Fruit fly (Drosophila melanogaster) whole organism, embryonic: ENCODE results near the gene Tango5.

ENCODE experiments used
- CG11456 ChIP-seq: fragments of 200-800 bp; sonication (Bioruptor generic); IDR thresholded peaks from 3 replicates; pipeline ENCODE4 v1.3.6; 2022; ENCODE audit warnings: missing biosample characterization, missing genetic modification characterization
- CG13296 ChIP-seq: fragments of 200-800 bp; sonication (Bioruptor generic); optimal IDR thresholded peaks from 3 replicates; lab custom pipeline; 2018; ENCODE audit warnings: missing biosample characterization, mild to moderate bottlenecking, missing genetic modification characterization
- CG17612 ChIP-seq: fragments of 200-800 bp; sonication (Bioruptor generic); IDR thresholded peaks from 2 replicates; pipeline ENCODE4 v1.3.6; 2022; ENCODE audit warnings: missing biosample characterization, missing genetic modification characterization
- CG18764 ChIP-seq: fragments of 200-800 bp; sonication (Bioruptor generic); optimal IDR thresholded peaks from 3 replicates; lab custom pipeline; 2016; ENCODE audit warnings: missing biosample characterization, missing genetic modification characterization
- CG30020 ChIP-seq: fragments of 200-800 bp; optimal IDR thresholded peaks from 2 replicates; lab custom pipeline; 2019; ENCODE audit warnings: missing biosample characterization, mild to moderate bottlenecking, missing genetic modification characterization, moderate library complexity
- CG32532 ChIP-seq: fragments of 200-800 bp; sonication (Bioruptor generic); IDR thresholded peaks from 2 replicates; pipeline ENCODE4 v1.3.6; 2022; ENCODE audit warnings: missing biosample characterization, missing genetic modification characterization
- CG4328 ChIP-seq: fragments of 200-800 bp; sonication (Bioruptor generic); optimal IDR thresholded peaks from 3 replicates; lab custom pipeline; 2017; ENCODE audit warnings: missing biosample characterization, missing genetic modification reagents, missing genetic modification characterization
- CG6654 ChIP-seq: fragments of 200-800 bp; sonication (Bioruptor generic); optimal IDR thresholded peaks from 2 replicates; lab custom pipeline; 2017; ENCODE audit warnings: missing biosample characterization, mild to moderate bottlenecking, missing genetic modification characterization
- CG8281 ChIP-seq: fragments of 200-800 bp; sonication (Bioruptor generic); optimal IDR thresholded peaks from 2 replicates; lab custom pipeline; 2018; ENCODE audit warnings: missing biosample characterization, mild to moderate bottlenecking, missing genetic modification characterization, moderate library complexity
- Camta ChIP-seq: fragments of 200-800 bp; sonication (Bioruptor generic); optimal IDR thresholded peaks from 2 replicates; lab custom pipeline; 2016; ENCODE audit warnings: missing biosample characterization, missing genetic modification characterization
- D19A ChIP-seq: fragments of 200-800 bp; optimal IDR thresholded peaks from 3 replicates; lab custom pipeline; 2019; ENCODE audit warnings: missing biosample characterization, mild to moderate bottlenecking, missing genetic modification characterization, moderate library complexity
- Fer3 ChIP-seq: fragments of 200-800 bp; sonication (Bioruptor generic); optimal IDR thresholded peaks from 2 replicates; lab custom pipeline; 2018; ENCODE audit warnings: missing biosample characterization, mild to moderate bottlenecking, missing genetic modification characterization, moderate library complexity
- HLH4C ChIP-seq: fragments of 200-800 bp; sonication (Bioruptor generic); IDR thresholded peaks from 3 replicates; pipeline ENCODE4 v1.3.6; 2022; ENCODE audit warnings: missing biosample characterization, missing genetic modification characterization; ENCODE audit not compliant: partially characterized antibody
- HLH54F ChIP-seq: fragments of 200-800 bp; sonication (Bioruptor generic); optimal IDR thresholded peaks from 3 replicates; lab custom pipeline; 2016; ENCODE audit warnings: missing biosample characterization, missing genetic modification characterization
- HmgD ChIP-seq: fragments of 200-800 bp; sonication (Bioruptor generic); optimal IDR thresholded peaks from 3 replicates; lab custom pipeline; 2016; ENCODE audit warnings: missing biosample characterization, missing genetic modification characterization
- Hr3 ChIP-seq: fragments of 200-800 bp; sonication (Bioruptor generic); optimal IDR thresholded peaks from 3 replicates; lab custom pipeline; 2016; ENCODE audit warnings: missing biosample characterization, missing genetic modification characterization
- Hsf ChIP-seq: fragments of 200-800 bp; sonication (Bioruptor generic); optimal IDR thresholded peaks from 3 replicates; lab custom pipeline; 2016; ENCODE audit warnings: missing biosample characterization, missing genetic modification characterization
- Kr ChIP-seq: fragments of 200-800 bp; sonication (Bioruptor generic); optimal IDR thresholded peaks from 2 replicates; lab custom pipeline; 2017; ENCODE audit warnings: missing biosample characterization, mild to moderate bottlenecking, missing genetic modification characterization
- Lpt ChIP-seq: fragments of >200 bp; optimal IDR thresholded peaks from 2 replicates; lab custom pipeline; 2018; ENCODE audit warnings: missing biosample characterization, missing genetic modification characterization
- NC2α ChIP-seq: fragments of 200-800 bp; sonication (Bioruptor generic); optimal IDR thresholded peaks from 2 replicates; lab custom pipeline; 2016; ENCODE audit warnings: missing biosample characterization, missing genetic modification characterization
- NC2β ChIP-seq: fragments of 200-800 bp; sonication (Bioruptor generic); optimal IDR thresholded peaks from 2 replicates; lab custom pipeline; 2016; ENCODE audit warnings: missing biosample characterization, missing genetic modification characterization
- Nf-YA ChIP-seq: fragments of 200-800 bp; sonication (Bioruptor generic); IDR thresholded peaks from 2 replicates; pipeline ENCODE4 v1.3.6; 2022; ENCODE audit warnings: missing biosample characterization, missing genetic modification characterization
- NfI ChIP-seq: fragments of 200-800 bp; sonication (Bioruptor generic); optimal IDR thresholded peaks from 3 replicates; lab custom pipeline; 2018; ENCODE audit warnings: missing biosample characterization, mild to moderate bottlenecking, missing genetic modification characterization, moderate library complexity
- ab ChIP-seq: fragments of 200-800 bp; sonication (Bioruptor generic); optimal IDR thresholded peaks from 2 replicates; lab custom pipeline; 2016; ENCODE audit warnings: missing biosample characterization, missing genetic modification characterization
- ac ChIP-seq: fragments of 200-800 bp; sonication (Bioruptor generic); optimal IDR thresholded peaks from 3 replicates; lab custom pipeline; 2017; ENCODE audit warnings: missing biosample characterization, mild to moderate bottlenecking, missing genetic modification characterization
- amos ChIP-seq: fragments of 200-800 bp; sonication (Bioruptor generic); IDR thresholded peaks from 2 replicates; pipeline ENCODE4 v1.3.6; 2022; ENCODE audit warnings: missing biosample characterization, missing genetic modification characterization; ENCODE audit not compliant: partially characterized antibody
- aop ChIP-seq: fragments of 200-800 bp; sonication (Bioruptor generic); IDR thresholded peaks from 2 replicates; pipeline ENCODE4 v1.3.6; 2022; ENCODE audit warnings: missing biosample characterization, missing genetic modification characterization
- ap ChIP-seq: fragments of 200-800 bp; sonication (Bioruptor generic); IDR thresholded peaks from 2 replicates; pipeline ENCODE4 v1.3.6; 2022; ENCODE audit warnings: missing biosample characterization, missing genetic modification characterization
- bigmax ChIP-seq: fragments of 200-800 bp; sonication (Bioruptor generic); optimal IDR thresholded peaks from 2 replicates; lab custom pipeline; 2018; ENCODE audit warnings: missing biosample characterization, mild to moderate bottlenecking, missing genetic modification characterization
- btn ChIP-seq: fragments of 200-800 bp; sonication (Bioruptor generic); optimal IDR thresholded peaks from 2 replicates; lab custom pipeline; 2016; ENCODE audit warnings: missing biosample characterization, missing genetic modification characterization
- cg ChIP-seq: fragments of 200-800 bp; sonication (Bioruptor generic); optimal IDR thresholded peaks from 3 replicates; lab custom pipeline; 2019; ENCODE audit warnings: missing biosample characterization, mild to moderate bottlenecking, missing genetic modification characterization, moderate library complexity
- chif ChIP-seq, 2 experiments: fragments of 200-800 bp; sonication (Bioruptor generic); optimal IDR thresholded peaks; 3 replicates each; lab custom pipeline; 2016; ENCODE audit warnings: missing biosample characterization in 2 of 2, missing genetic modification characterization in 2 of 2
- da ChIP-seq: fragments of 200-800 bp; sonication (Bioruptor generic); optimal IDR thresholded peaks from 2 replicates; lab custom pipeline; 2016; ENCODE audit warnings: missing biosample characterization, missing genetic modification characterization
- dan ChIP-seq: fragments of 200-800 bp; sonication (Bioruptor generic); IDR thresholded peaks from 2 replicates; pipeline ENCODE4 v1.3.6; 2022; ENCODE audit warnings: missing biosample characterization, missing genetic modification characterization
- emc ChIP-seq: fragments of 200-800 bp; sonication (Bioruptor generic); optimal IDR thresholded peaks from 2 replicates; lab custom pipeline; 2016; ENCODE audit warnings: missing biosample characterization, missing genetic modification characterization
- ems ChIP-seq: fragments of 200-800 bp; sonication (Bioruptor generic); optimal IDR thresholded peaks from 3 replicates; lab custom pipeline; 2016; ENCODE audit warnings: missing biosample characterization, missing genetic modification characterization
- fd96Cb ChIP-seq: fragments of 200-800 bp; sonication (Bioruptor generic); optimal IDR thresholded peaks from 2 replicates; lab custom pipeline; 2018; ENCODE audit warnings: missing biosample characterization, mild to moderate bottlenecking, missing genetic modification characterization, moderate library complexity
- ftz-f1 ChIP-seq: fragments of 200-800 bp; sonication (Bioruptor generic); optimal IDR thresholded peaks from 2 replicates; lab custom pipeline; 2016; ENCODE audit warnings: missing biosample characterization, missing genetic modification characterization
- fu2 ChIP-seq: fragments of 200-800 bp; sonication (Bioruptor generic); optimal IDR thresholded peaks from 2 replicates; lab custom pipeline; 2016; ENCODE audit warnings: missing biosample characterization, missing genetic modification characterization
- gt ChIP-seq: fragments of 200-800 bp; sonication (Bioruptor generic); IDR thresholded peaks from 2 replicates; pipeline ENCODE4 v1.3.6; 2022; ENCODE audit warnings: missing biosample characterization, missing genetic modification characterization
- peb ChIP-seq: fragments of 200-800 bp; sonication (Bioruptor generic); IDR thresholded peaks from 2 replicates; pipeline ENCODE4 v1.3.6; 2022; ENCODE audit warnings: missing biosample characterization, missing genetic modification characterization
- row ChIP-seq: fragments of 200-800 bp; sonication (Bioruptor generic); IDR thresholded peaks from 3 replicates; pipeline ENCODE4 v1.3.6; 2022; ENCODE audit warnings: missing biosample characterization, missing genetic modification characterization
- scrt ChIP-seq: fragments of 200-800 bp; sonication (Bioruptor generic); optimal IDR thresholded peaks from 2 replicates; lab custom pipeline; 2018; ENCODE audit warnings: missing biosample characterization, mild to moderate bottlenecking, missing genetic modification characterization, moderate library complexity
- seq ChIP-seq: fragments of 200-800 bp; sonication (Bioruptor generic); IDR thresholded peaks from 2 replicates; pipeline ENCODE4 v1.3.6; 2022; ENCODE audit warnings: missing biosample characterization, missing genetic modification characterization
- slbo ChIP-seq: fragments of 200-800 bp; sonication (Bioruptor generic); IDR thresholded peaks from 2 replicates; pipeline ENCODE4 v1.3.6; 2022; ENCODE audit warnings: missing biosample characterization, missing genetic modification characterization
- slp2 ChIP-seq: fragments of 200-800 bp; sonication (Bioruptor generic); optimal IDR thresholded peaks from 2 replicates; lab custom pipeline; 2016; ENCODE audit warnings: missing biosample characterization, missing genetic modification characterization
- tap ChIP-seq: fragments of 200-800 bp; optimal IDR thresholded peaks from 3 replicates; lab custom pipeline; 2019; ENCODE audit warnings: missing biosample characterization, mild to moderate bottlenecking, missing genetic modification characterization, moderate library complexity
- tio ChIP-seq: fragments of 200-800 bp; sonication (Bioruptor generic); optimal IDR thresholded peaks from 2 replicates; lab custom pipeline; 2017; ENCODE audit warnings: missing biosample characterization, missing genetic modification characterization, inconsistent platforms
- toy ChIP-seq: fragments of 200-800 bp; sonication (Bioruptor generic); IDR thresholded peaks from 2 replicates; pipeline ENCODE4 v1.3.6; 2022; ENCODE audit warnings: missing biosample characterization, missing genetic modification characterization
- usp ChIP-seq: fragments of >200 bp; optimal IDR thresholded peaks from 2 replicates; lab custom pipeline; 2017; ENCODE audit warnings: missing biosample characterization, missing genetic modification characterization
- zf30C ChIP-seq: fragments of 200-800 bp; sonication (Bioruptor generic); optimal IDR thresholded peaks from 3 replicates; lab custom pipeline; 2018; ENCODE audit warnings: missing biosample characterization, mild to moderate bottlenecking, missing genetic modification characterization

Gene Tango5

dm6 chrX:10771856-10772592 lies 7.8 kb upstream of the Tango5 start, which contains the start of gene CG15211 (continued):
- TF ChIP-seq amos (no peak; the same call in 1 of the 2 replicates), slp2 (GFP tag; lab: Kevin White, UChicago) (no peak), bigmax (GFP tag; lab: Kevin White, UChicago) (no peak), emc (GFP tag; lab: Kevin White, UChicago) (no peak), CG30020 (tag; lab: Kevin White, UChicago) (peak; percentile 47), fd96Cb (peak; percentile 71), HLH4C (GFP tag; lab: Robert Waterston, UW) (0 out of 3 replicates have a peak, but pooled peaks have one; percentile 36), CG32532 (peak; percentile 21; the same call in 1 of the 2 replicates), CG13296 (GFP tag; lab: Kevin White, UChicago) (peak; percentile 65), CG8281 (tag; lab: Kevin White, UChicago) (peak; percentile 54), NC2α (no peak), seq (GFP tag; lab: Robert Waterston, UW) (peak; percentile 63), ap (peak; percentile 50; the same call in 1 of the 2 replicates), tio (GFP tag; lab: Kevin White, UChicago) (peak; percentile 70), tap (peak; percentile 31), Lpt (GFP tag; lab: Kevin White, UChicago) (no peak), usp (no peak), Kr (no peak), D19A (tag; lab: Kevin White, UChicago) (peak; percentile 79), CG18764 (GFP tag; lab: Kevin White, UChicago) (peak; percentile 39), Hr3 (GFP tag; lab: Kevin White, UChicago) (peak; percentile 80), btn (no peak), ab (no peak), Hsf (peak; percentile 21), CG6654 (GFP tag; lab: Kevin White, UChicago) (peak; percentile 20), slbo (GFP tag; lab: Robert Waterston, UW) (peak; percentile 36; the same call in 1 of the 2 replicates), Fer3 (tag; lab: Kevin White, UChicago) (peak; percentile 54), gt (GFP tag; lab: Robert Waterston, UW) (no peak), HLH54F (GFP tag; lab: Kevin White, UChicago) (no peak), Camta (GFP tag; lab: Kevin White, UChicago) (peak; percentile 8), scrt (GFP tag; lab: Kevin White, UChicago) (peak; percentile 37), CG17612 (no peak), Nf-YA (no peak), fu2 (GFP tag; lab: Kevin White, UChicago) (no peak), chif (GFP tag; optimal IDR thresholded peaks at IDR 0.05; lab: Kevin White, UChicago) (peak; percentile 15 to 54), dan (GFP tag; lab: Robert Waterston, UW) (no peak), da (no peak), ems (peak; percentile 16), ac (GFP tag; lab: Kevin White, UChicago) (no peak), aop (GFP tag; lab: Robert Waterston, UW) (no peak), row (GFP tag; lab: Robert Waterston, UW) (peak; percentile 78), CG11456 (no peak; the same call in 2 of the 3 replicates), toy (GFP tag; lab: Robert Waterston, UW) (no peak), HmgD (no peak), zf30C (GFP tag; lab: Kevin White, UChicago) (no peak), peb (GFP tag; lab: Robert Waterston, UW) (peak; percentile 49), cg (GFP tag; lab: Kevin White, UChicago) (peak; percentile 0), CG4328 (peak; percentile 49), NC2β (GFP tag; lab: Kevin White, UChicago) (no peak), NfI (peak; percentile 62), ftz-f1 (GFP tag; lab: Kevin White, UChicago) (no peak)
